Fruit fly (Drosophila melanogaster) whole organism, embryonic: Measurements from ENCODE around the gene Prx2.

ENCODE experiments used
- Aef1 ChIP-seq: fragments of 200-800 bp; sonication (Bioruptor generic); IDR thresholded peaks from 3 replicates; pipeline ENCODE4 v1.3.6; 2022; ENCODE audit warnings: missing biosample characterization, missing genetic modification characterization
- Bteb2 ChIP-seq: fragments of 200-800 bp; sonication (Bioruptor generic); optimal IDR thresholded peaks from 2 replicates; lab custom pipeline; 2016; ENCODE audit warnings: missing biosample characterization, missing genetic modification characterization
- CG10147 ChIP-seq: fragments of 200-800 bp; sonication (Bioruptor generic); optimal IDR thresholded peaks from 2 replicates; lab custom pipeline; 2019; ENCODE audit warnings: missing biosample characterization, mild to moderate bottlenecking, missing genetic modification characterization, moderate library complexity
- CG1233 ChIP-seq: fragments of 200-800 bp; sonication (Bioruptor generic); optimal IDR thresholded peaks from 4 replicates; lab custom pipeline; 2018; ENCODE audit warnings: missing biosample characterization, mild to moderate bottlenecking, missing genetic modification characterization
- CG12659 ChIP-seq: fragments of 200-800 bp; sonication (Bioruptor generic); optimal IDR thresholded peaks from 3 replicates; lab custom pipeline; 2017; ENCODE audit warnings: mild to moderate bottlenecking, missing biosample characterization, missing genetic modification reagents, missing genetic modification characterization
- CG12769 ChIP-seq: fragments of 200-800 bp; sonication (Bioruptor generic); optimal IDR thresholded peaks from 2 replicates; lab custom pipeline; 2019; ENCODE audit warnings: missing biosample characterization, mild to moderate bottlenecking, missing genetic modification characterization, moderate library complexity
- CG13424 ChIP-seq: fragments of 200-800 bp; sonication (Bioruptor generic); optimal IDR thresholded peaks from 2 replicates; lab custom pipeline; 2019; ENCODE audit warnings: missing biosample characterization, mild to moderate bottlenecking, missing genetic modification characterization, moderate library complexity
- CG15479 ChIP-seq: fragments of 200-800 bp; sonication (Bioruptor generic); optimal IDR thresholded peaks from 3 replicates; lab custom pipeline; 2019; ENCODE audit warnings: missing biosample characterization, mild to moderate bottlenecking, missing genetic modification characterization, moderate library complexity
- CG1603 ChIP-seq: fragments of 200-800 bp; sonication (Bioruptor generic); optimal IDR thresholded peaks from 2 replicates; lab custom pipeline; 2019; ENCODE audit warnings: missing biosample characterization, mild to moderate bottlenecking, missing genetic modification characterization, moderate library complexity
- CG16779 ChIP-seq: fragments of 200-800 bp; sonication (Bioruptor generic); IDR thresholded peaks from 2 replicates; pipeline ENCODE4 v1.3.6; 2022; ENCODE audit warnings: missing biosample characterization, missing genetic modification characterization
- CG16815 ChIP-seq: fragments of 200-800 bp; sonication (Bioruptor generic); optimal IDR thresholded peaks from 3 replicates; lab custom pipeline; 2017; ENCODE audit warnings: missing biosample characterization, mild to moderate bottlenecking, missing genetic modification characterization
- CG17328 ChIP-seq: fragments of 200-800 bp; sonication (Bioruptor generic); IDR thresholded peaks from 2 replicates; pipeline ENCODE4 v1.3.6; 2022; ENCODE audit warnings: missing biosample characterization, missing genetic modification characterization
- CG17612 ChIP-seq: fragments of 200-800 bp; sonication (Bioruptor generic); IDR thresholded peaks from 2 replicates; pipeline ENCODE4 v1.3.6; 2022; ENCODE audit warnings: missing biosample characterization, missing genetic modification characterization
- CG2202 ChIP-seq: fragments of 200-800 bp; sonication (Bioruptor generic); optimal IDR thresholded peaks from 2 replicates; lab custom pipeline; 2018; ENCODE audit warnings: missing biosample characterization, mild to moderate bottlenecking, missing genetic modification characterization
- CG3163 ChIP-seq: fragments of 200-800 bp; sonication (Bioruptor generic); optimal IDR thresholded peaks from 3 replicates; lab custom pipeline; 2016; ENCODE audit warnings: missing biosample characterization, missing genetic modification characterization
- CG32767 ChIP-seq: fragments of 200-800 bp; sonication (Bioruptor generic); IDR thresholded peaks from 2 replicates; pipeline ENCODE4 v1.3.6; 2022; ENCODE audit warnings: missing biosample characterization, missing genetic modification characterization
- CG34224 ChIP-seq: fragments of 200-800 bp; sonication (Bioruptor generic); IDR thresholded peaks from 3 replicates; pipeline ENCODE4 v1.3.6; 2022; ENCODE audit warnings: missing biosample characterization, missing genetic modification characterization; ENCODE audit not compliant: partially characterized antibody
- CG34422 ChIP-seq: fragments of 200-800 bp; sonication (Bioruptor generic); IDR thresholded peaks from 3 replicates; pipeline ENCODE4 v1.3.6; 2022; ENCODE audit warnings: missing biosample characterization, missing genetic modification characterization
- CG9876 ChIP-seq: fragments of 200-800 bp; sonication (Bioruptor generic); optimal IDR thresholded peaks from 2 replicates; lab custom pipeline; 2016; ENCODE audit warnings: missing biosample characterization, missing genetic modification characterization
- CHES-1-like ChIP-seq: fragments of 200-800 bp; sonication (Bioruptor generic); optimal IDR thresholded peaks from 2 replicates; lab custom pipeline; 2016; ENCODE audit warnings: missing biosample characterization, missing genetic modification characterization
- CTCF ChIP-seq: fragments of 200-800 bp; sonication (Bioruptor generic); optimal IDR thresholded peaks from 2 replicates; lab custom pipeline; 2017; ENCODE audit warnings: missing biosample characterization, mild to moderate bottlenecking, missing genetic modification characterization, moderate library complexity
- CkIIα-i1 ChIP-seq: fragments of 200-800 bp; sonication (Bioruptor generic); IDR thresholded peaks from 2 replicates; pipeline ENCODE4 v1.3.6; 2022; ENCODE audit warnings: missing biosample characterization, missing genetic modification characterization
- D19B ChIP-seq: fragments of 200-800 bp; sonication (Bioruptor generic); optimal IDR thresholded peaks from 2 replicates; lab custom pipeline; 2017; ENCODE audit warnings: missing biosample characterization, mild to moderate bottlenecking, missing genetic modification characterization
- Dek ChIP-seq: fragments of 200-800 bp; sonication (Bioruptor generic); optimal IDR thresholded peaks from 3 replicates; lab custom pipeline; 2019; ENCODE audit warnings: missing biosample characterization, mild to moderate bottlenecking, missing genetic modification characterization, moderate library complexity
- Dfd ChIP-seq, 2 experiments: fragments of >200 bp; optimal IDR thresholded peaks; 2 replicates each; lab custom pipeline; 2017; ENCODE audit warnings: missing biosample characterization in 2 of 2, missing genetic modification characterization in 2 of 2
- Fer3 ChIP-seq: fragments of 200-800 bp; sonication (Bioruptor generic); optimal IDR thresholded peaks from 2 replicates; lab custom pipeline; 2018; ENCODE audit warnings: missing biosample characterization, mild to moderate bottlenecking, missing genetic modification characterization, moderate library complexity
- HLH54F ChIP-seq: fragments of 200-800 bp; sonication (Bioruptor generic); optimal IDR thresholded peaks from 3 replicates; lab custom pipeline; 2016; ENCODE audit warnings: missing biosample characterization, missing genetic modification characterization
- Hey ChIP-seq: fragments of 200-800 bp; sonication (Bioruptor generic); optimal IDR thresholded peaks from 3 replicates; lab custom pipeline; 2018; ENCODE audit warnings: missing biosample characterization, mild to moderate bottlenecking, missing genetic modification characterization
- HmgZ ChIP-seq: fragments of 200-800 bp; sonication (Bioruptor generic); optimal IDR thresholded peaks from 2 replicates; lab custom pipeline; 2018; ENCODE audit warnings: missing biosample characterization, mild to moderate bottlenecking, missing genetic modification characterization
- Lim3 ChIP-seq: fragments of 200-800 bp; sonication (Bioruptor generic); IDR thresholded peaks from 2 replicates; pipeline ENCODE4 v1.3.6; 2022; ENCODE audit warnings: missing biosample characterization, missing genetic modification characterization
- Lpt ChIP-seq: fragments of >200 bp; optimal IDR thresholded peaks from 2 replicates; lab custom pipeline; 2018; ENCODE audit warnings: missing biosample characterization, missing genetic modification characterization
- Mad ChIP-seq: fragments of 200-800 bp; sonication (Bioruptor generic); optimal IDR thresholded peaks from 2 replicates; lab custom pipeline; 2016; ENCODE audit warnings: missing biosample characterization, missing genetic modification characterization
- Max ChIP-seq: fragments of 200-800 bp; sonication (Bioruptor generic); optimal IDR thresholded peaks from 2 replicates; lab custom pipeline; 2016; ENCODE audit warnings: missing biosample characterization, mild to moderate bottlenecking, missing genetic modification characterization
- Pdp1 ChIP-seq, 2 experiments: fragments of 200-800 bp; sonication (Bioruptor generic); optimal IDR thresholded peaks; 3 replicates each; lab custom pipeline; 2016; ENCODE audit warnings: missing biosample characterization in 2 of 2, missing genetic modification characterization in 2 of 2, mild to moderate bottlenecking in 1 of 2, moderate library complexity in 1 of 2
- Rfx ChIP-seq: fragments of 200-800 bp; sonication (Bioruptor generic); IDR thresholded peaks from 2 replicates; pipeline ENCODE4 v1.3.6; 2022; ENCODE audit warnings: missing biosample characterization, missing genetic modification characterization
- da ChIP-seq: fragments of 200-800 bp; sonication (Bioruptor generic); optimal IDR thresholded peaks from 2 replicates; lab custom pipeline; 2016; ENCODE audit warnings: missing biosample characterization, missing genetic modification characterization
- danr ChIP-seq: fragments of 200-800 bp; sonication (Bioruptor generic); IDR thresholded peaks from 2 replicates; pipeline ENCODE4 v1.3.6; 2022; ENCODE audit warnings: missing biosample characterization, missing genetic modification characterization
- en ChIP-seq: fragments of 200-800 bp; sonication (Bioruptor generic); optimal IDR thresholded peaks from 2 replicates; lab custom pipeline; 2016; ENCODE audit warnings: missing biosample characterization, missing genetic modification characterization
- fd96Cb ChIP-seq: fragments of 200-800 bp; sonication (Bioruptor generic); optimal IDR thresholded peaks from 2 replicates; lab custom pipeline; 2018; ENCODE audit warnings: missing biosample characterization, mild to moderate bottlenecking, missing genetic modification characterization, moderate library complexity
- insv ChIP-seq, 2 experiments: fragments of 200-800 bp; sonication (Bioruptor generic); optimal IDR thresholded peaks; 3 replicates each; lab custom pipeline; 2016 to 2018; ENCODE audit warnings: missing biosample characterization in 2 of 2, missing genetic modification characterization in 2 of 2
- lab ChIP-seq: fragments of 200-800 bp; sonication (Bioruptor generic); optimal IDR thresholded peaks from 3 replicates; lab custom pipeline; 2017; ENCODE audit warnings: missing biosample characterization, missing genetic modification characterization, mild to moderate bottlenecking, moderate library complexity, missing genetic modification reagents
- lbe ChIP-seq: fragments of 200-800 bp; sonication (Bioruptor generic); optimal IDR thresholded peaks from 2 replicates; lab custom pipeline; 2016; ENCODE audit warnings: missing biosample characterization, mild to moderate bottlenecking, missing genetic modification characterization
- mam ChIP-seq: fragments of 200-800 bp; sonication (Bioruptor generic); optimal IDR thresholded peaks from 3 replicates; lab custom pipeline; 2016; ENCODE audit warnings: missing biosample characterization, missing genetic modification characterization
- nau ChIP-seq: fragments of 200-800 bp; sonication (Bioruptor generic); optimal IDR thresholded peaks from 3 replicates; lab custom pipeline; 2017; ENCODE audit warnings: missing biosample characterization, mild to moderate bottlenecking, missing genetic modification characterization, missing genetic modification reagents
- pfk ChIP-seq: fragments of 200-800 bp; sonication (Bioruptor generic); optimal IDR thresholded peaks from 2 replicates; lab custom pipeline; 2018; ENCODE audit warnings: missing biosample characterization, mild to moderate bottlenecking, missing genetic modification characterization, moderate library complexity
- pita ChIP-seq: fragments of 200-800 bp; sonication (Bioruptor generic); optimal IDR thresholded peaks from 2 replicates; lab custom pipeline; 2017; ENCODE audit warnings: missing biosample characterization, mild to moderate bottlenecking, missing genetic modification characterization
- pum ChIP-seq: fragments of 200-800 bp; sonication (Bioruptor generic); optimal IDR thresholded peaks from 2 replicates; lab custom pipeline; 2016; ENCODE audit warnings: missing biosample characterization, missing genetic modification characterization
- scrt ChIP-seq: fragments of 200-800 bp; sonication (Bioruptor generic); optimal IDR thresholded peaks from 2 replicates; lab custom pipeline; 2018; ENCODE audit warnings: missing biosample characterization, mild to moderate bottlenecking, missing genetic modification characterization, moderate library complexity
- slbo ChIP-seq: fragments of 200-800 bp; sonication (Bioruptor generic); IDR thresholded peaks from 2 replicates; pipeline ENCODE4 v1.3.6; 2022; ENCODE audit warnings: missing biosample characterization, missing genetic modification characterization
- ssp ChIP-seq: fragments of 200-800 bp; sonication (Bioruptor generic); IDR thresholded peaks from 2 replicates; pipeline ENCODE4 v1.3.6; 2022; ENCODE audit warnings: missing biosample characterization, missing genetic modification characterization
- vnd ChIP-seq: fragments of 200-800 bp; sonication (Bioruptor generic); IDR thresholded peaks from 3 replicates; pipeline ENCODE4 v1.3.6; 2022; ENCODE audit warnings: missing biosample characterization, missing genetic modification characterization; ENCODE audit not compliant: partially characterized antibody

Gene Prx2

dm6 chrX:13332702-13333243 lies 3.1 kb downstream of the Prx2 start (continued):
- TF ChIP-seq CHES-1-like: peak; percentile 7
- TF ChIP-seq CG34422 (GFP tag; lab: Robert Waterston, UW): no peak
- TF ChIP-seq pita: no peak
- TF ChIP-seq CG10147 (GFP tag; lab: Kevin White, UChicago): peak; percentile 16
- TF ChIP-seq CG16779: no peak
- no peak for TF ChIP-seq fd96Cb (tag; lab: Kevin White, UChicago)
- TF ChIP-seq lbe (GFP tag; lab: Kevin White, UChicago): no peak
- no peak for TF ChIP-seq CG32767 (GFP tag; lab: Robert Waterston, UW)
- TF ChIP-seq CG3163 (GFP tag; lab: Kevin White, UChicago): peak; percentile 8
- TF ChIP-seq Aef1 (GFP tag; lab: Robert Waterston, UW): no peak
- no peak for TF ChIP-seq CkIIα-i1 (GFP tag; lab: Robert Waterston, UW)
- TF ChIP-seq lab (GFP tag; lab: Kevin White, UChicago): peak; percentile 8
- no peak for TF ChIP-seq scrt (GFP tag; lab: Kevin White, UChicago)
- no peak for TF ChIP-seq CG15479
- TF ChIP-seq CG16815 (GFP tag; lab: Kevin White, UChicago): peak; percentile 15
- peak; percentile 27 for TF ChIP-seq Hey (tag; lab: Kevin White, UChicago)
- TF ChIP-seq CTCF: no peak
- no peak for TF ChIP-seq vnd
- TF ChIP-seq Rfx (GFP tag; lab: Robert Waterston, UW): peak; percentile 45; the same call in 1 of the 2 replicates
- TF ChIP-seq HmgZ (tag; lab: Kevin White, UChicago): no peak
- TF ChIP-seq CG17328 (GFP tag; lab: Robert Waterston, UW): no peak
- no peak for TF ChIP-seq Lpt (GFP tag; lab: Kevin White, UChicago)
- TF ChIP-seq CG17612 (GFP tag; lab: Robert Waterston, UW): no peak
- no peak for TF ChIP-seq Dfd (GFP tag; optimal IDR thresholded peaks at IDR 0.05; lab: Kevin White, UChicago)
- TF ChIP-seq Bteb2 (GFP tag; lab: Kevin White, UChicago): no peak
- no peak for TF ChIP-seq CG13424
- peak; percentile 59 for TF ChIP-seq CG34224 (GFP tag; lab: Robert Waterston, UW)
- no peak for TF ChIP-seq Mad
- TF ChIP-seq Lim3 (GFP tag; lab: Robert Waterston, UW): no peak
- TF ChIP-seq CG12659 (GFP tag; lab: Kevin White, UChicago): peak; percentile 23
- no peak for TF ChIP-seq danr (GFP tag; lab: Robert Waterston, UW)
- no peak for TF ChIP-seq Fer3
- peak in 1 of 2 experiments; percentile 57 for TF ChIP-seq Pdp1 (GFP tag; optimal IDR thresholded peaks at IDR 0.05; lab: Kevin White, UChicago)
- no peak for TF ChIP-seq Max (GFP tag; lab: Kevin White, UChicago)
- no peak for TF ChIP-seq CG1233 (GFP tag; lab: Kevin White, UChicago)
- TF ChIP-seq slbo (GFP tag; lab: Robert Waterston, UW): peak; percentile 36; the same call in 1 of the 2 replicates
- TF ChIP-seq CG9876 (GFP tag; lab: Kevin White, UChicago): no peak
- no peak for TF ChIP-seq CG12769 (tag; lab: Kevin White, UChicago)
- TF ChIP-seq pfk (GFP tag; lab: Kevin White, UChicago): no peak
- no peak for TF ChIP-seq ssp (GFP tag; lab: Robert Waterston, UW)
- no peak for TF ChIP-seq da (GFP tag; lab: Kevin White, UChicago)
- TF ChIP-seq Dek (tag; lab: Kevin White, UChicago): no peak
- no peak for TF ChIP-seq en (GFP tag; lab: Kevin White, UChicago)
- peak; percentile 52 for TF ChIP-seq HLH54F (GFP tag; lab: Kevin White, UChicago)
- TF ChIP-seq D19B (GFP tag; lab: Kevin White, UChicago): peak; percentile 36
- no peak for TF ChIP-seq CG2202 (tag; lab: Kevin White, UChicago)
- TF ChIP-seq mam (GFP tag; lab: Kevin White, UChicago): peak; percentile 49
- TF ChIP-seq nau (GFP tag; lab: Kevin White, UChicago): no peak
- TF ChIP-seq insv (GFP tag; optimal IDR thresholded peaks at IDR 0.05; lab: Kevin White, UChicago): no peak
- TF ChIP-seq CG1603 (tag; lab: Kevin White, UChicago): peak; percentile 9
- TF ChIP-seq pum (GFP tag; lab: Kevin White, UChicago): peak; percentile 14
